Worm (Caenorhabditis elegans): ENCODE data around the gene srxa-8.

Gene srxa-8

ce11 chrX:13315093-13315492 is 6.4 kb upstream of the srxa-8 start (continued):
- TF ChIP-seq nhr-12 (tag; optimal IDR thresholded peaks at IDR 0.05) (no peak), ztf-11 (tag; optimal IDR thresholded peaks at IDR 0.05) (no peak), dmd-4 (tag; optimal IDR thresholded peaks at IDR 0.05) (no peak), unc-55 (GFP tag; optimal IDR thresholded peaks at IDR 0.05) (no peak), sma-3 (GFP tag; optimal IDR thresholded peaks at IDR 0.05) (peak; percentile 76), egl-27 (tag; optimal IDR thresholded peaks at IDR 0.05) (no peak), elt-3 (tag; optimal IDR thresholded peaks at IDR 0.05) (no peak), nhr-6 (tag; optimal IDR thresholded peaks at IDR 0.05) (no peak), sma-9 (GFP tag; optimal IDR thresholded peaks at IDR 0.05) (peak; percentile 59), sma-9 (tag; optimal IDR thresholded peaks at IDR 0.05) (no peak), nhr-23 (tag; optimal IDR thresholded peaks at IDR 0.05) (no peak), mbf-1 (tag; optimal IDR thresholded peaks at IDR 0.05) (no peak), unc-39 (tag; optimal IDR thresholded peaks at IDR 0.05) (no peak), snpc-4 (tag; optimal IDR thresholded peaks at IDR 0.05) (no peak)

- TF ChIP-seq peb-1 (tag; optimal IDR thresholded peaks at IDR 0.05) (no peak), nhr-77 (tag; optimal IDR thresholded peaks at IDR 0.05) (no peak), mbf-1 (tag; optimal IDR thresholded peaks at IDR 0.05) (no peak), snpc-4 (tag; optimal IDR thresholded peaks at IDR 0.05) (no peak), ceh-82 (tag; optimal IDR thresholded peaks at IDR 0.05) (no peak), nhr-25 (tag; optimal IDR thresholded peaks at IDR 0.05) (no peak), ztf-1 (GFP tag; conservative IDR thresholded peaks at IDR 0.05) (no peak), fos-1 (tag; optimal IDR thresholded peaks at IDR 0.05) (peak; percentile 86), lin-13 (GFP tag; optimal IDR thresholded peaks at IDR 0.05) (no peak), lin-39 (tag; optimal IDR thresholded peaks at IDR 0.05) (no peak), elt-1 (tag; optimal IDR thresholded peaks at IDR 0.05) (no peak), mdl-1 (tag; optimal IDR thresholded peaks at IDR 0.05) (no peak), lin-11 (tag; optimal IDR thresholded peaks at IDR 0.05) (no peak), sma-9 (GFP tag; optimal IDR thresholded peaks at IDR 0.05) (peak; percentile 49), sma-9 (tag; optimal IDR thresholded peaks at IDR 0.05) (no peak), nhr-237 (tag; optimal IDR thresholded peaks at IDR 0.05) (no peak), mab-5 (tag; optimal IDR thresholded peaks at IDR 0.05) (no peak), crh-2 (tag; optimal IDR thresholded peaks at IDR 0.05) (peak; percentile 45)
Observed at ce11 chrX:13311641-13312423, 3.2 kb upstream of the srxa-8 start, which contains the start of gene F46G10.1. Gene F46G10.1, minus strand, starts transcription at chrX:13311755.

- no peak for TF ChIP-seq egl-27 (tag; optimal IDR thresholded peaks at IDR 0.05)
- TF ChIP-seq lsy-2 (tag; optimal IDR thresholded peaks at IDR 0.05), result peak in 1 of 2 experiments; percentile 1
- no peak for TF ChIP-seq nhr-10 (tag; optimal IDR thresholded peaks at IDR 0.05)
- TF ChIP-seq nhr-12 (tag; optimal IDR thresholded peaks at IDR 0.05), result no peak
- no peak for TF ChIP-seq skn-1 (tag; optimal IDR thresholded peaks at IDR 0.05)
- TF ChIP-seq ztf-1 (GFP tag; conservative IDR thresholded peaks at IDR 0.05), result no peak
- no peak for TF ChIP-seq mbf-1 (tag; optimal IDR thresholded peaks at IDR 0.05)
- no peak for TF ChIP-seq unc-62 (GFP tag; optimal IDR thresholded peaks at IDR 0.05)
- TF ChIP-seq ama-1 (optimal IDR thresholded peaks at IDR 0.05), result no peak
- peak; percentile 96 for TF ChIP-seq fos-1 (tag; optimal IDR thresholded peaks at IDR 0.05)
- TF ChIP-seq sma-3 (GFP tag; optimal IDR thresholded peaks at IDR 0.05), result peak; percentile 11
- peak; percentile 14 for TF ChIP-seq nhr-129 (tag; optimal IDR thresholded peaks at IDR 0.05)
- no peak for TF ChIP-seq alr-1 (tag; optimal IDR thresholded peaks at IDR 0.05)
- TF ChIP-seq sma-9 (GFP tag; optimal IDR thresholded peaks at IDR 0.05), result peak; percentile 73
- TF ChIP-seq sma-9 (tag; optimal IDR thresholded peaks at IDR 0.05), result no peak
- peak; percentile 21 for TF ChIP-seq F13H6.1 (tag; optimal IDR thresholded peaks at IDR 0.05)
- TF ChIP-seq aly-2 (tag; optimal IDR thresholded peaks at IDR 0.05), result no peak
- TF ChIP-seq lin-11 (tag; optimal IDR thresholded peaks at IDR 0.05), result no peak
- no peak for TF ChIP-seq nhr-77 (tag; optimal IDR thresholded peaks at IDR 0.05)
- TF ChIP-seq R02D3.7 (tag; optimal IDR thresholded peaks at IDR 0.05), result no peak
- peak; percentile 53 for TF ChIP-seq gmeb-1 (tag; optimal IDR thresholded peaks at IDR 0.05)
- no peak for TF ChIP-seq ceh-82 (tag; optimal IDR thresholded peaks at IDR 0.05)
- TF ChIP-seq unc-55 (GFP tag; optimal IDR thresholded peaks at IDR 0.05), result no peak
- TF ChIP-seq Y55F3AM.14 (GFP tag; optimal IDR thresholded peaks at IDR 0.05), result no peak
- TF ChIP-seq crh-2 (tag; optimal IDR thresholded peaks at IDR 0.05), result peak; percentile 83
Observed at ce11 chrX:13310763-13311162, 2.1 kb upstream of the srxa-8 start.

Measured in whole organism, L2 larva.